Fruit fly (Drosophila melanogaster) S2 (cell line): Measurements from ENCODE around the gene mldr.

Experiments used
- CG8478 ChIP-seq: fragments of >200 bp; optimal IDR thresholded peaks from 2 replicates; lab custom pipeline; 2018
- CTCF ChIP-seq, 2 experiments: fragments of >200 bp; optimal IDR thresholded peaks; 2 replicates each; lab custom pipeline; 2018

DNA sequence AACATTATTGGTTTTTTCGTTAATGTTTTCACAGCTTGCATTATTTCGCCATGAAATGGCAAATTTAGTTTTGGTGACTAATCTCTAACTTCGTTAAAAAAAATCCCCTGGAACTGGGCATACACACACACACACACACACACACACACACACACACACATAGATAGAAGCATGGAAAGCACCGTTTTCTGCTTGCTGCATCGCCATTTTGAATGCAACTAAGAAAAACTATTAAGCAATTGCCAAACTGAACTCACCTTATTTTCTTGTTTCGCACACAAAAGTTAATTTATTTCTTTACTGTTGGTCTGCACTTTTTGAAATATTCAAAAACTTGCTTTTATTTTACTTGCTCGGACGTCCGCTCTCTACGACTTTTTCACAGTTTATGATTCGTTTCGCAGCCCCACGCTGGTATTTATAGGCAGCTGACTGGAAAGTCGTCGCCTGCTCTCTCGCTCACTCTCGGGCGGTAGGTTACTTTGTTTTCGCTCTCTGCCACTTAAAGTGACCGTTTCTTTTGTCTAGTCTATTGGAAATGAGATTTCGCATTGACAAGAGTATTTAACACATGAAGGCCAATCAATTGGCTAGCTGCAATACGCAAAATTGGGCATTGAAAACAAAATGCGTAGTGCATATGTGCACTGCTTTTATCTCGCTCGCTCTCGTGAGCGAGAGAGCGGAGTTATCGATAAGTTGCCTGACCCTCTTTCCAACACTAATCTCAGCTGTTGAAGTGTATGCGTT is 12.0 kb upstream of the mldr start:
- TF ChIP-seq CTCF (optimal IDR thresholded peaks at IDR 0.05; lab: Kevin White, UChicago): no peak
- no peak for TF ChIP-seq CG8478 (lab: Kevin White, UChicago)
